Worm (Caenorhabditis elegans) whole organism, young adult: Measurements from ENCODE around the gene F54F2.9.

Source experiments
- B0336.3 ChIP-seq: fragments of 200-800 bp; sonication (Bioruptor generic); IDR thresholded peaks from 2 replicates; pipeline ENCODE4 v1.3.6; 2022; ENCODE audit warnings: missing genetic modification characterization, missing compliant biosample characterization
- F22D6.2 ChIP-seq: sonication (generic microtip); optimal IDR thresholded peaks from 2 replicates; lab custom pipeline; 2016; ENCODE audit warnings: mild to moderate bottlenecking, missing genetic modification characterization, missing compliant biosample characterization
- F23B12.7 ChIP-seq: sonication (generic microtip); optimal IDR thresholded peaks from 2 replicates; lab custom pipeline; 2017; ENCODE audit warnings: missing genetic modification characterization, mild to moderate bottlenecking, missing compliant biosample characterization, antibody characterized with exemption, moderate library complexity; ENCODE audit not compliant: insufficient read depth
- F37B4.10 ChIP-seq: fragments of 200-800 bp; sonication (Bioruptor generic); IDR thresholded peaks from 2 replicates; pipeline ENCODE4 v1.3.6; 2022; ENCODE audit warnings: missing genetic modification characterization, missing compliant biosample characterization
- F52B5.7 ChIP-seq: sonication (generic microtip); optimal IDR thresholded peaks from 2 replicates; lab custom pipeline; 2016; ENCODE audit warnings: mild to moderate bottlenecking, missing genetic modification characterization, missing compliant biosample characterization
- F57A8.1 ChIP-seq: fragments of 200-800 bp; sonication (Bioruptor generic); optimal IDR thresholded peaks from 2 replicates; lab custom pipeline; 2018; ENCODE audit warnings: mild to moderate bottlenecking, missing genetic modification characterization, moderate library complexity, missing compliant biosample characterization
- K12H6.12 ChIP-seq: fragments of 200-800 bp; sonication (Bioruptor generic); optimal IDR thresholded peaks from 2 replicates; lab custom pipeline; 2018; ENCODE audit warnings: mild to moderate bottlenecking, missing genetic modification characterization, missing compliant biosample characterization
- T07F8.4 ChIP-seq: sonication (generic microtip); optimal IDR thresholded peaks from 2 replicates; lab custom pipeline; 2016; ENCODE audit warnings: mild to moderate bottlenecking, missing genetic modification characterization, moderate library complexity, missing compliant biosample characterization
- Y79H2A.3 ChIP-seq: fragments of 200-800 bp; sonication (Bioruptor generic); conservative IDR thresholded peaks from 2 replicates; pipeline ENCODE4 v1.3.6; 2022; ENCODE audit warnings: missing genetic modification reagents, missing genetic modification characterization, missing compliant biosample characterization
- Y95B8A.8 ChIP-seq: fragments of 200-800 bp; sonication (Bioruptor generic); IDR thresholded peaks from 2 replicates; pipeline ENCODE4 v1.3.6; 2022; ENCODE audit warnings: missing genetic modification reagents, missing genetic modification characterization, missing compliant biosample characterization
- akir-1 ChIP-seq: fragments of 200-800 bp; sonication (Bioruptor generic); optimal IDR thresholded peaks from 2 replicates; lab custom pipeline; 2018; ENCODE audit warnings: mild to moderate bottlenecking, missing genetic modification characterization, moderate library complexity, missing compliant biosample characterization
- aptf-2 ChIP-seq: fragments of 200-800 bp; sonication (Bioruptor generic); conservative IDR thresholded peaks from 2 replicates; pipeline ENCODE4 v1.3.6; 2022; ENCODE audit warnings: missing genetic modification reagents, missing genetic modification characterization, missing compliant biosample characterization
- aptf-3 ChIP-seq: fragments of 200-800 bp; sonication (Bioruptor generic); IDR thresholded peaks from 2 replicates; pipeline ENCODE4 v1.3.6; 2022; ENCODE audit warnings: missing genetic modification characterization, missing compliant biosample characterization
- attf-6 ChIP-seq: fragments of 200-800 bp; sonication (Bioruptor generic); IDR thresholded peaks from 2 replicates; pipeline ENCODE4 v1.3.6; 2022; ENCODE audit warnings: missing genetic modification reagents, missing genetic modification characterization, missing compliant biosample characterization
- ccch-3 ChIP-seq: fragments of 200-800 bp; sonication (Bioruptor generic); optimal IDR thresholded peaks from 2 replicates; lab custom pipeline; 2018; ENCODE audit warnings: mild to moderate bottlenecking, missing genetic modification characterization, missing compliant biosample characterization
- cebp-1 ChIP-seq, 2 experiments: fragments of 200-800 bp in 1 of 2; sonication (Bioruptor generic) in 1 of 2; sonication (generic microtip) in 1 of 2; IDR thresholded peaks in 1 of 2; optimal IDR thresholded peaks in 1 of 2; 2 replicates each; pipeline versions ENCODE4 v1.3.6 to Lab custom; 2017 to 2022; ENCODE audit warnings: missing compliant biosample characterization in 2 of 2, missing genetic modification characterization in 2 of 2, mild to moderate bottlenecking in 1 of 2, missing genetic modification reagents in 1 of 2, moderate library complexity in 1 of 2
- dox-1 ChIP-seq: fragments of 200-800 bp; sonication (Bioruptor generic); IDR thresholded peaks from 2 replicates; pipeline ENCODE4 v1.3.6; 2022; ENCODE audit warnings: missing genetic modification reagents, missing genetic modification characterization, missing compliant biosample characterization
- dpl-1 ChIP-seq: fragments of 150-350 bp; optimal IDR thresholded peaks from 2 replicates; lab custom pipeline; 2014; ENCODE audit warnings: missing biosample characterization, missing genetic modification reagents, missing genetic modification characterization
- efl-1 ChIP-seq: fragments of 150-350 bp; optimal IDR thresholded peaks from 2 replicates; lab custom pipeline; 2014; ENCODE audit warnings: missing biosample characterization, missing genetic modification reagents, missing genetic modification characterization
- egl-18 ChIP-seq: fragments of 200-800 bp; sonication (Bioruptor generic); IDR thresholded peaks from 2 replicates; pipeline ENCODE4 v1.3.6; 2022; ENCODE audit warnings: missing genetic modification reagents, missing genetic modification characterization, missing compliant biosample characterization
- ekl-4 ChIP-seq: fragments of 200-800 bp; sonication (Bioruptor generic); IDR thresholded peaks from 2 replicates; pipeline ENCODE4 v1.3.6; 2022; ENCODE audit warnings: missing genetic modification reagents, missing genetic modification characterization, missing compliant biosample characterization
- hmg-1.2 ChIP-seq: fragments of 200-800 bp; sonication (Bioruptor generic); IDR thresholded peaks from 2 replicates; pipeline ENCODE4 v1.3.6; 2022; ENCODE audit warnings: missing genetic modification reagents, missing genetic modification characterization, missing compliant biosample characterization
- hmg-20 ChIP-seq: fragments of 200-800 bp; sonication (Bioruptor generic); IDR thresholded peaks from 2 replicates; pipeline ENCODE4 v1.3.6; 2022; ENCODE audit warnings: missing genetic modification reagents, missing genetic modification characterization, missing compliant biosample characterization
- let-526 ChIP-seq: fragments of 200-800 bp; sonication (Bioruptor generic); IDR thresholded peaks from 2 replicates; pipeline ENCODE4 v1.3.6; 2022; ENCODE audit warnings: missing genetic modification reagents, missing genetic modification characterization, missing compliant biosample characterization
- let-607 ChIP-seq, 2 experiments: fragments of 200-800 bp in 1 of 2; sonication (Bioruptor generic) in 1 of 2; sonication (generic microtip) in 1 of 2; optimal IDR thresholded peaks; 2 replicates each; lab custom pipeline; 2016 to 2018; ENCODE audit warnings: mild to moderate bottlenecking in 2 of 2, missing compliant biosample characterization in 2 of 2, missing genetic modification characterization in 2 of 2, moderate library complexity in 2 of 2, missing genotype in 1 of 2
- lin-35 ChIP-seq, 3 experiments: fragments of 150-350 bp in 2 of 3; sonication (generic microtip) in 1 of 3; optimal IDR thresholded peaks; 2 replicates each; lab custom pipeline; 2014 to 2018; ENCODE audit warnings: missing biosample characterization in 3 of 3, missing genetic modification characterization in 3 of 3, missing genetic modification reagents in 3 of 3
- lin-40 ChIP-seq: sonication (generic microtip); optimal IDR thresholded peaks from 2 replicates; lab custom pipeline; 2016; ENCODE audit warnings: missing genetic modification characterization, mild to moderate bottlenecking, missing compliant biosample characterization, missing genotype, missing genetic modification reagents
- lin-54 ChIP-seq: fragments of 200-800 bp; sonication (Bioruptor generic); optimal IDR thresholded peaks from 2 replicates; lab custom pipeline; 2018; ENCODE audit warnings: mild to moderate bottlenecking, missing genetic modification characterization, missing compliant biosample characterization
- madf-10 ChIP-seq: sonication (generic microtip); optimal IDR thresholded peaks from 2 replicates; lab custom pipeline; 2016; ENCODE audit warnings: mild to moderate bottlenecking, missing genetic modification characterization, missing compliant biosample characterization
- madf-3 ChIP-seq: fragments of 200-800 bp; sonication (Bioruptor generic); IDR thresholded peaks from 2 replicates; pipeline ENCODE4 v1.3.6; 2022; ENCODE audit warnings: missing genetic modification reagents, missing genetic modification characterization, missing compliant biosample characterization
- madf-6 ChIP-seq: fragments of 200-800 bp; sonication (Bioruptor generic); IDR thresholded peaks from 2 replicates; pipeline ENCODE4 v1.3.6; 2022; ENCODE audit warnings: missing genetic modification reagents, missing genetic modification characterization, missing compliant biosample characterization
- madf-8 ChIP-seq: fragments of 200-800 bp; sonication (Bioruptor generic); conservative IDR thresholded peaks from 2 replicates; pipeline ENCODE4 v1.3.6; 2022; ENCODE audit warnings: missing genetic modification reagents, missing genetic modification characterization, missing compliant biosample characterization
- mcd-1 ChIP-seq: fragments of 200-800 bp; sonication (Bioruptor generic); IDR thresholded peaks from 2 replicates; pipeline ENCODE4 v1.3.6; 2022; ENCODE audit warnings: missing genetic modification reagents, missing genetic modification characterization, missing compliant biosample characterization
- nfyb-1 ChIP-seq: fragments of 200-800 bp; sonication (Bioruptor generic); IDR thresholded peaks from 2 replicates; pipeline ENCODE4 v1.3.6; 2022; ENCODE audit warnings: missing genetic modification reagents, missing genetic modification characterization, missing compliant biosample characterization
- nhr-120 ChIP-seq: fragments of 200-800 bp; sonication (Bioruptor generic); IDR thresholded peaks from 2 replicates; pipeline ENCODE4 v1.3.6; 2022; ENCODE audit warnings: missing genetic modification characterization, missing compliant biosample characterization
- nhr-27 ChIP-seq: fragments of 200-800 bp; sonication (Bioruptor generic); optimal IDR thresholded peaks from 2 replicates; lab custom pipeline; 2018; ENCODE audit warnings: mild to moderate bottlenecking, missing genetic modification characterization, moderate library complexity, missing compliant biosample characterization
- nhr-80 ChIP-seq: sonication (generic microtip); optimal IDR thresholded peaks from 2 replicates; lab custom pipeline; 2016; ENCODE audit warnings: missing genetic modification characterization, missing compliant biosample characterization
- rcor-1 ChIP-seq: fragments of 200-800 bp; sonication (Bioruptor generic); IDR thresholded peaks from 2 replicates; pipeline ENCODE4 v1.3.6; 2022; ENCODE audit warnings: missing genetic modification reagents, missing genetic modification characterization, missing compliant biosample characterization
- sdz-38 ChIP-seq: sonication (generic microtip); optimal IDR thresholded peaks from 2 replicates; lab custom pipeline; 2016; ENCODE audit warnings: missing genotype, missing genetic modification characterization, missing compliant biosample characterization
- snpc-1.1 ChIP-seq: sonication (generic microtip); optimal IDR thresholded peaks from 2 replicates; lab custom pipeline; 2017; ENCODE audit warnings: missing genetic modification characterization, mild to moderate bottlenecking, missing compliant biosample characterization, antibody characterized with exemption, moderate library complexity, missing genotype, missing genetic modification reagents; ENCODE audit not compliant: insufficient read depth
- snpc-1.3 ChIP-seq: sonication (generic microtip); optimal IDR thresholded peaks from 2 replicates; lab custom pipeline; 2017; ENCODE audit warnings: missing genetic modification characterization, mild to moderate bottlenecking, missing compliant biosample characterization, antibody characterized with exemption, moderate library complexity, missing genotype, missing genetic modification reagents; ENCODE audit not compliant: insufficient read depth
- somi-1 ChIP-seq: fragments of 200-800 bp; sonication (Bioruptor generic); optimal IDR thresholded peaks from 2 replicates; lab custom pipeline; 2018; ENCODE audit warnings: mild to moderate bottlenecking, missing genetic modification characterization, missing compliant biosample characterization
- sptf-2 ChIP-seq: fragments of 200-800 bp; sonication (Bioruptor generic); optimal IDR thresholded peaks from 2 replicates; lab custom pipeline; 2018; ENCODE audit warnings: mild to moderate bottlenecking, missing genetic modification characterization, missing compliant biosample characterization
- tbx-9 ChIP-seq: sonication (generic microtip); optimal IDR thresholded peaks from 2 replicates; lab custom pipeline; 2016; ENCODE audit warnings: borderline replicate concordance, missing genetic modification characterization, inconsistent platforms, missing compliant biosample characterization
- zfh-2 ChIP-seq: fragments of 200-800 bp; sonication (Bioruptor generic); conservative IDR thresholded peaks from 2 replicates; pipeline ENCODE4 v1.3.6; 2022; ENCODE audit warnings: missing genetic modification reagents, missing genetic modification characterization, missing compliant biosample characterization

F54F2.9 gene

DNA sequence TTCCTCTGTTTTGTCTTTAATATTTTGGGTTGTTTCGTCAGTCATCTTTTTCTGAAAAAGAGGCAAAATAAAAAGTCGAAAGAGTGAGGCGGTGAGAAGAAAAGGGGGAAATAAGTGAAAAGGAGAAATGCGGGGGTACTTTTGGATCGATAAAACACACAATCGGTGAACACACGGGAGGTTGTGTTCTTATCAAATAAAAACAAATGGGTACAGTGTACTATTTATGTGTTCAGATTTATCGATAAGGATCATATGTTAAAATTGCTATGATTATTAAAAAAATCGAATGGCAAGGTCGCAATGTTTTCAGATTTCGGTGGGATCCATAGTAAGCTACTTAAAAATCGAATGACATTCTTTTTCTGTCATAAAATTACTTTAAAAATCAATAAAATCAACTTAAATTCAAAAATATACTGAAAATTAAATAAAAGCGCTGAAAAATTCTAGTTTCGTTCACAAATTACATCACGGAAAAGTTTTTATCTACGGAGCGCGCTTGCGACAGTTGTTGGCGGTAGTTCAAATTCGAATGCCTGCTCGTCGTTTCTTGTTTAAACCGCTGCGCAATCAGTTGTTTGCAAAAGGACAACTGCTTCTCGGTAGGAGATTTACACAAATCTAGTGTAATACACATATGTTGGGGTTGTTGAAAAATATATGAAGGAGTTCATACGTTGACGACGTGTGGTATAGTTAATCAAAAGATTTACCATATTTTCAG is 17.6 kb downstream of the F54F2.9 start, which contains the start of gene prx-19:
TSS of gene prx-19 (minus strand) at position 51 of the 727 bp plus-strand sequence.
- TF ChIP-seq nhr-80 (tag; lab: Kevin White, UChicago) (peak; percentile 5), madf-6 (GFP tag; lab: Robert Waterston, UW) (no peak), let-607 (tag; optimal IDR thresholded peaks at IDR 0.05; lab: Kevin White, UChicago) (no peak), sptf-2 (GFP tag; lab: Kevin White, UChicago) (no peak), lin-54 (GFP tag; lab: Kevin White, UChicago) (peak; percentile 80), F52B5.7 (tag; lab: Kevin White, UChicago) (no peak), madf-8 (GFP tag; lab: Robert Waterston, UW) (no peak), K12H6.12 (tag; lab: Kevin White, UChicago) (no peak), lin-35 (GFP tag; optimal IDR thresholded peaks at IDR 0.05; lab: Kevin White, UChicago) (peak in 1 of 3 experiments; percentile 81), F23B12.7 (tag; lab: Kevin White, UChicago) (peak; percentile 22), ekl-4 (GFP tag; lab: Robert Waterston, UW) (no peak), let-526 (GFP tag; lab: Robert Waterston, UW) (no peak), rcor-1 (no peak), cebp-1 (GFP tag; IDR thresholded peaks at IDR 0.05; lab: Robert Waterston, UW) (no peak), cebp-1 (tag; optimal IDR thresholded peaks at IDR 0.05; lab: Kevin White, UChicago) (no peak), aptf-3 (GFP tag; lab: Robert Waterston, UW) (no peak), hmg-20 (GFP tag; lab: Robert Waterston, UW) (no peak), snpc-1.3 (tag; lab: Kevin White, UChicago) (no peak), mcd-1 (GFP tag; lab: Robert Waterston, UW) (peak; percentile 83), aptf-2 (GFP tag; lab: Robert Waterston, UW) (no peak), madf-3 (GFP tag; lab: Robert Waterston, UW) (no peak), F57A8.1 (GFP tag; lab: Kevin White, UChicago) (no peak), dox-1 (GFP tag; lab: Robert Waterston, UW) (no peak), tbx-9 (tag; lab: Kevin White, UChicago) (no peak), attf-6 (no peak), somi-1 (GFP tag; lab: Kevin White, UChicago) (no peak), dpl-1 (GFP tag; lab: Kevin White, UChicago) (peak; percentile 67), efl-1 (GFP tag; lab: Kevin White, UChicago) (peak; percentile 72), nhr-27 (tag; lab: Kevin White, UChicago) (no peak), hmg-1.2 (GFP tag; lab: Robert Waterston, UW) (no peak), ccch-3 (GFP tag; lab: Kevin White, UChicago) (no peak), nhr-120 (GFP tag; lab: Robert Waterston, UW) (no peak), lin-40 (tag; lab: Kevin White, UChicago) (no peak), Y79H2A.3 (GFP tag; lab: Robert Waterston, UW) (no peak), zfh-2 (GFP tag; lab: Robert Waterston, UW) (no peak)

DNA sequence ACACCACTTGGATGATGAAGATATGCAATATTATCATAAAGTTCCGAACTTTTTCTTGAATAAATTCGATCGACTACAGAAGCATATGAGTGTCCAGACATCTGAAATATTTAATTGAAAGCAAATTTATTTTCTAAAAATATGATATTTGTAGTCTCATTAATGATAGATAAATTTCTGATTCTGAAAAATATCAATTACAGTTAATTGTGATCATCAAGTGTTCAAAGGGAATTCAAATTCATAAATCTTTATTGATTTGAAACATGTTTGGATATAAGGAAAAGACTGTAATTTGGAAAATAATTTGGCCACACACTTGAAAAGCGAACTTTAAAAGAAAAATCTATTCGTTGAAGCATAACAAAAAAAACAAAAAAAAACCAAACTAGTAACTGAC is 19.8 kb downstream of the F54F2.9 start, which contains the start of gene F54F2.7:
TSS of gene F54F2.7 (minus strand) at position 101 of the 400 bp plus-strand sequence.
- no peak for TF ChIP-seq akir-1
- no peak for TF ChIP-seq sdz-38 (tag; lab: Kevin White, UChicago)
- no peak for TF ChIP-seq egl-18
- no peak for TF ChIP-seq F22D6.2
- TF ChIP-seq F57A8.1 (GFP tag; lab: Kevin White, UChicago) = no peak
- TF ChIP-seq madf-8 (GFP tag; lab: Robert Waterston, UW) = no peak
- TF ChIP-seq T07F8.4 (tag; lab: Kevin White, UChicago) = no peak
- no peak for TF ChIP-seq snpc-1.1
- no peak for TF ChIP-seq B0336.3 (GFP tag; lab: Robert Waterston, UW)
- TF ChIP-seq mcd-1 (GFP tag; lab: Robert Waterston, UW) = no peak
- no peak for TF ChIP-seq hmg-20 (GFP tag; lab: Robert Waterston, UW)
- no peak for TF ChIP-seq nhr-120 (GFP tag; lab: Robert Waterston, UW)
- no peak for TF ChIP-seq Y95B8A.8 (GFP tag; lab: Robert Waterston, UW)
- no peak for TF ChIP-seq madf-10
- TF ChIP-seq nfyb-1 (GFP tag; lab: Robert Waterston, UW) = no peak
- no peak for TF ChIP-seq F37B4.10 (GFP tag; lab: Robert Waterston, UW)
